Fruit fly (Drosophila melanogaster) whole organism, embryonic: ENCODE data around the gene wls.
A peak's percentile ranks its signal among the peaks of the same experiment; 100 is the strongest.

Experiments used
- Aef1 ChIP-seq: fragments of 200-800 bp; sonication (Bioruptor generic); IDR thresholded peaks from 3 replicates; pipeline ENCODE4 v1.3.6; 2022; ENCODE audit warnings: missing biosample characterization, missing genetic modification characterization
- Asciz ChIP-seq: fragments of 200-800 bp; sonication (Bioruptor generic); optimal IDR thresholded peaks from 2 replicates; lab custom pipeline; 2017; ENCODE audit warnings: missing biosample characterization, mild to moderate bottlenecking, missing genetic modification characterization, missing genetic modification reagents
- BEAF-32 ChIP-seq: fragments of 200-800 bp; sonication (Bioruptor generic); optimal IDR thresholded peaks from 3 replicates; lab custom pipeline; 2017; ENCODE audit warnings: missing biosample characterization, missing genetic modification characterization, mild to moderate bottlenecking, moderate library complexity, missing genetic modification reagents
- CG10543 ChIP-seq: fragments of 200-800 bp; sonication (Bioruptor generic); optimal IDR thresholded peaks from 3 replicates; lab custom pipeline; 2017; ENCODE audit warnings: missing biosample characterization, mild to moderate bottlenecking, missing genetic modification characterization, moderate library complexity
- CG10979 ChIP-seq: fragments of 200-800 bp; sonication (Bioruptor generic); optimal IDR thresholded peaks from 2 replicates; lab custom pipeline; 2018; ENCODE audit warnings: missing biosample characterization, mild to moderate bottlenecking, missing genetic modification characterization, moderate library complexity
- CG11695 ChIP-seq: fragments of 200-800 bp; sonication (Bioruptor generic); IDR thresholded peaks from 3 replicates; pipeline ENCODE4 v1.3.6; 2022; ENCODE audit warnings: missing biosample characterization, missing genetic modification characterization
- CG12299 ChIP-seq: fragments of 200-800 bp; sonication (Bioruptor generic); optimal IDR thresholded peaks from 2 replicates; lab custom pipeline; 2018; ENCODE audit warnings: missing biosample characterization, mild to moderate bottlenecking, missing genetic modification characterization
- CG13424 ChIP-seq: fragments of 200-800 bp; sonication (Bioruptor generic); optimal IDR thresholded peaks from 2 replicates; lab custom pipeline; 2019; ENCODE audit warnings: missing biosample characterization, mild to moderate bottlenecking, missing genetic modification characterization, moderate library complexity
- CG13624 ChIP-seq: fragments of 200-800 bp; sonication (Bioruptor generic); optimal IDR thresholded peaks from 2 replicates; lab custom pipeline; 2016; ENCODE audit warnings: missing biosample characterization, missing genetic modification characterization
- CG15479 ChIP-seq: fragments of 200-800 bp; sonication (Bioruptor generic); optimal IDR thresholded peaks from 3 replicates; lab custom pipeline; 2019; ENCODE audit warnings: missing biosample characterization, mild to moderate bottlenecking, missing genetic modification characterization, moderate library complexity
- CG16779 ChIP-seq: fragments of 200-800 bp; sonication (Bioruptor generic); IDR thresholded peaks from 2 replicates; pipeline ENCODE4 v1.3.6; 2022; ENCODE audit warnings: missing biosample characterization, missing genetic modification characterization
- CG16813 ChIP-seq: fragments of 200-800 bp; sonication (Bioruptor generic); IDR thresholded peaks from 3 replicates; pipeline ENCODE4 v1.3.6; 2022; ENCODE audit warnings: missing biosample characterization, missing genetic modification characterization; ENCODE audit not compliant: partially characterized antibody
- CG17912 ChIP-seq: fragments of 200-800 bp; sonication (Bioruptor generic); optimal IDR thresholded peaks from 2 replicates; lab custom pipeline; 2018; ENCODE audit warnings: missing biosample characterization, mild to moderate bottlenecking, missing genetic modification characterization
- CG2712 ChIP-seq: fragments of 200-800 bp; optimal IDR thresholded peaks from 3 replicates; lab custom pipeline; 2019; ENCODE audit warnings: missing biosample characterization, mild to moderate bottlenecking, missing genetic modification characterization, moderate library complexity
- CG30020 ChIP-seq: fragments of 200-800 bp; optimal IDR thresholded peaks from 2 replicates; lab custom pipeline; 2019; ENCODE audit warnings: missing biosample characterization, mild to moderate bottlenecking, missing genetic modification characterization, moderate library complexity
- CG3995 ChIP-seq: fragments of 200-800 bp; sonication (Bioruptor generic); optimal IDR thresholded peaks from 3 replicates; lab custom pipeline; 2016; ENCODE audit warnings: missing biosample characterization, missing genetic modification characterization
- CG4617 ChIP-seq: fragments of 200-800 bp; sonication (Bioruptor generic); optimal IDR thresholded peaks from 3 replicates; lab custom pipeline; 2016; ENCODE audit warnings: missing biosample characterization, missing genetic modification characterization, borderline replicate concordance
- CG6654 ChIP-seq: fragments of 200-800 bp; sonication (Bioruptor generic); optimal IDR thresholded peaks from 2 replicates; lab custom pipeline; 2017; ENCODE audit warnings: missing biosample characterization, mild to moderate bottlenecking, missing genetic modification characterization
- CG7556 ChIP-seq: fragments of 200-800 bp; sonication (Bioruptor generic); optimal IDR thresholded peaks from 2 replicates; lab custom pipeline; 2017; ENCODE audit warnings: missing biosample characterization, mild to moderate bottlenecking, missing genetic modification characterization
- CG7963 ChIP-seq: fragments of 200-800 bp; sonication (Bioruptor generic); IDR thresholded peaks from 3 replicates; pipeline ENCODE4 v1.3.6; 2022; ENCODE audit warnings: missing biosample characterization, missing genetic modification characterization; ENCODE audit not compliant: partially characterized antibody
- CG9797 ChIP-seq: fragments of 200-800 bp; sonication (Bioruptor generic); optimal IDR thresholded peaks from 3 replicates; lab custom pipeline; 2018; ENCODE audit warnings: missing biosample characterization, mild to moderate bottlenecking, missing genetic modification characterization
- Dp ChIP-seq: fragments of 200-800 bp; sonication (Bioruptor generic); optimal IDR thresholded peaks from 2 replicates; lab custom pipeline; 2018; ENCODE audit warnings: missing biosample characterization, mild to moderate bottlenecking, missing genetic modification characterization, moderate library complexity
- Eip74EF ChIP-seq, 2 experiments: fragments of 200-800 bp in 1 of 2; fragments of >200 bp in 1 of 2; sonication (Bioruptor generic) in 1 of 2; optimal IDR thresholded peaks; 2 replicates each; lab custom pipeline; 2017 to 2019; ENCODE audit warnings: missing biosample characterization in 2 of 2, missing genetic modification characterization in 2 of 2, mild to moderate bottlenecking in 1 of 2, moderate library complexity in 1 of 2
- Fer1 ChIP-seq: fragments of 200-800 bp; sonication (Bioruptor generic); optimal IDR thresholded peaks from 2 replicates; lab custom pipeline; 2017; ENCODE audit warnings: missing biosample characterization, mild to moderate bottlenecking, missing genetic modification characterization
- HLH54F ChIP-seq: fragments of 200-800 bp; sonication (Bioruptor generic); optimal IDR thresholded peaks from 3 replicates; lab custom pipeline; 2016; ENCODE audit warnings: missing biosample characterization, missing genetic modification characterization
- HmgZ ChIP-seq: fragments of 200-800 bp; sonication (Bioruptor generic); optimal IDR thresholded peaks from 2 replicates; lab custom pipeline; 2018; ENCODE audit warnings: missing biosample characterization, mild to moderate bottlenecking, missing genetic modification characterization
- Med ChIP-seq: fragments of 200-800 bp; sonication (Bioruptor generic); peaks from one replicate; lab custom pipeline; 2016; ENCODE audit warnings: missing biosample characterization, missing genetic modification characterization, mild to moderate bottlenecking, inconsistent platforms, moderate library complexity
- Meics ChIP-seq: fragments of 200-800 bp; sonication (Bioruptor generic); optimal IDR thresholded peaks from 2 replicates; lab custom pipeline; 2017; ENCODE audit warnings: missing biosample characterization, mild to moderate bottlenecking, missing genetic modification characterization
- PHDP ChIP-seq: fragments of 200-800 bp; sonication (Bioruptor generic); optimal IDR thresholded peaks from 3 replicates; lab custom pipeline; 2018; ENCODE audit warnings: missing biosample characterization, mild to moderate bottlenecking, missing genetic modification characterization, moderate library complexity
- Trl ChIP-seq, 3 experiments: fragments of >200 bp in 2 of 3; fragments of 200-800 bp in 1 of 3; sonication (Bioruptor generic) in 1 of 3; optimal IDR thresholded peaks; 2 replicates in 1 of 3; 3 replicates in 2 of 3; lab custom pipeline; 2016 to 2017; ENCODE audit warnings: missing biosample characterization in 1 of 3, missing genetic modification characterization in 1 of 3
- ab ChIP-seq: fragments of 200-800 bp; sonication (Bioruptor generic); optimal IDR thresholded peaks from 2 replicates; lab custom pipeline; 2016; ENCODE audit warnings: missing biosample characterization, missing genetic modification characterization
- bcd ChIP-seq: fragments of 200-800 bp; sonication (Bioruptor generic); optimal IDR thresholded peaks from 2 replicates; lab custom pipeline; 2017; ENCODE audit warnings: missing biosample characterization, mild to moderate bottlenecking, missing genetic modification characterization
- crp ChIP-seq, 2 experiments: fragments of 200-800 bp; sonication (Bioruptor generic); optimal IDR thresholded peaks; 2 replicates in 1 of 2; 3 replicates in 1 of 2; lab custom pipeline; 2017; ENCODE audit warnings: missing biosample characterization in 2 of 2, missing genetic modification characterization in 2 of 2, mild to moderate bottlenecking in 1 of 2, moderate library complexity in 1 of 2
- dimm ChIP-seq: fragments of 200-800 bp; sonication (Bioruptor generic); IDR thresholded peaks from 2 replicates; pipeline ENCODE4 v1.3.6; 2022; ENCODE audit warnings: missing biosample characterization, missing genetic modification characterization
- gem ChIP-seq: fragments of 200-800 bp; sonication (Bioruptor generic); optimal IDR thresholded peaks from 2 replicates; lab custom pipeline; 2019; ENCODE audit warnings: missing biosample characterization, mild to moderate bottlenecking, missing genetic modification characterization, moderate library complexity
- hb ChIP-seq: fragments of 200-800 bp; sonication (Bioruptor generic); IDR thresholded peaks from 3 replicates; pipeline ENCODE4 v1.3.6; 2022; ENCODE audit warnings: missing biosample characterization, missing genetic modification characterization; ENCODE audit not compliant: partially characterized antibody
- ind ChIP-seq: fragments of 200-800 bp; sonication (Bioruptor generic); optimal IDR thresholded peaks from 3 replicates; lab custom pipeline; 2016; ENCODE audit warnings: missing biosample characterization, missing genetic modification characterization
- ken ChIP-seq: fragments of 200-800 bp; sonication (Bioruptor generic); IDR thresholded peaks from 3 replicates; pipeline ENCODE4 v1.3.6; 2022; ENCODE audit warnings: missing biosample characterization, missing genetic modification characterization
- klu ChIP-seq: fragments of 200-800 bp; sonication (Bioruptor generic); IDR thresholded peaks from 2 replicates; pipeline ENCODE4 v1.3.6; 2022; ENCODE audit warnings: missing biosample characterization, missing genetic modification characterization
- lola ChIP-seq, 3 experiments: fragments of >200 bp in 2 of 3; fragments of 200-800 bp in 1 of 3; sonication (Bioruptor generic) in 1 of 3; optimal IDR thresholded peaks; 2 replicates each; lab custom pipeline; 2017 to 2019; ENCODE audit warnings: missing biosample characterization in 3 of 3, missing genetic modification characterization in 3 of 3, mild to moderate bottlenecking in 1 of 3, moderate library complexity in 1 of 3
- maf-S ChIP-seq: fragments of 200-800 bp; sonication (Bioruptor generic); optimal IDR thresholded peaks from 2 replicates; lab custom pipeline; 2016; ENCODE audit warnings: missing biosample characterization, missing genetic modification characterization
- nerfin-1 ChIP-seq: fragments of 200-800 bp; sonication (Bioruptor generic); optimal IDR thresholded peaks from 3 replicates; lab custom pipeline; 2019; ENCODE audit warnings: missing biosample characterization, mild to moderate bottlenecking, missing genetic modification characterization, moderate library complexity
- nerfin-2 ChIP-seq: fragments of 200-800 bp; sonication (Bioruptor generic); IDR thresholded peaks from 2 replicates; pipeline ENCODE4 v1.3.6; 2022; ENCODE audit warnings: missing biosample characterization, missing genetic modification characterization; ENCODE audit not compliant: partially characterized antibody
- onecut ChIP-seq: fragments of 200-800 bp; sonication (Bioruptor generic); IDR thresholded peaks from 2 replicates; pipeline ENCODE4 v1.3.6; 2022; ENCODE audit warnings: missing biosample characterization, missing genetic modification characterization
- org-1 ChIP-seq: fragments of 200-800 bp; sonication (Bioruptor generic); optimal IDR thresholded peaks from 2 replicates; lab custom pipeline; 2017; ENCODE audit warnings: missing biosample characterization, missing genetic modification characterization
- pan ChIP-seq, 4 experiments: fragments of >200 bp in 3 of 4; fragments of 200-800 bp in 1 of 4; sonication (Bioruptor generic) in 1 of 4; optimal IDR thresholded peaks in 3 of 4; IDR thresholded peaks in 1 of 4; 2 replicates each; pipeline versions ENCODE4 v1.3.6 to Lab custom; 2017 to 2022; ENCODE audit warnings: missing biosample characterization in 2 of 4, missing genetic modification characterization in 2 of 4, mixed read lengths in 1 of 4

wls gene

DNA sequence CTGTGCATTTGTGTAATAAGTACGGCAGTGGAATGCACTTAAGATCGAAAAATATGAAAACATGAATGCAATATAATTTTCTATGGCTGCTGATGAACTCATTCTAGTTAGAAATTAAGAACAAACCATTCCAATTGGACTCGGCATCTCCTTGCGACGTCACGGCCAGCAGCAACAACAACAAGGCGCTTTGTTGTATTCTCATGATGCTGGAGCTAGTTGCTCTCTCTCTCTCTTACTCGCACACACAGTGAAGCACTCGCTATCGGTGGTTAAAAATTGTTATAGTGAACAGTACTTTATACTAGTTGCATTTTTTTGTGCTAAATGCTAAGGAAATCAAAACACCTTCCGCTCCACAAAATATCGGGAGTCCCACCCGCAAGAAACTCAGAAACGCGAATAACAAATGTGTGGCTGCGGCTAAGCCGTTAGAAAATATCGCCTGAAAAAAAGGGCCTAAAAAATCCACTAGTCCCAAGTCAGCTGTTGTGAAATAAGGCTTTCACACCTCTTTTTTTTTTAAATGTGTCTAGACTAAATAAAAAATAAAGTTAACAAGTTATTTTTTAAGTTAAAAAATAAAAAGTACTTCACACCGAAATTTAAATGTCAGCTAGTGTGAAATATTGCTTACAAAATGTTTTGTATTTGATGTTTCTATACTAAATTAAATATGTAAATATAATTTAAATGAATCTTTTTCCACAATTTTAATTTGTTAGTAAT, 36.3 kb upstream of the wls start, which contains the start of gene Plod (continued):
- TF ChIP-seq nerfin-1 (tag; lab: Kevin White, UChicago) = peak; percentile 22
- no peak for TF ChIP-seq CG11695 (GFP tag; lab: Robert Waterston, UW)
- peak in 1 of 2 experiments; percentile 16 for TF ChIP-seq Trl (optimal IDR thresholded peaks at IDR 0.05; lab: Kevin White, UChicago)
- no peak for TF ChIP-seq Trl (GFP tag; optimal IDR thresholded peaks at IDR 0.05; lab: Kevin White, UChicago)
- peak in 2 of 3 experiments; percentile 40 to 96 for TF ChIP-seq lola (GFP tag; optimal IDR thresholded peaks at IDR 0.05; lab: Kevin White, UChicago)
- peak; percentile 21 for TF ChIP-seq CG7556 (GFP tag; lab: Kevin White, UChicago)
- peak; percentile 37 for TF ChIP-seq ind (GFP tag; lab: Kevin White, UChicago)
- no peak for TF ChIP-seq maf-S (GFP tag; lab: Kevin White, UChicago)
- TF ChIP-seq CG6654 (GFP tag; lab: Kevin White, UChicago) = no peak
- TF ChIP-seq CG30020 (tag; lab: Kevin White, UChicago) = peak; percentile 86
- TF ChIP-seq Aef1 = 0 out of 3 replicates have a peak, but pooled peaks have one; percentile 17
- peak; percentile 28 for TF ChIP-seq HLH54F
- TF ChIP-seq gem = peak; percentile 73
- TF ChIP-seq Fer1 = peak; percentile 30
- TF ChIP-seq onecut (GFP tag; lab: Robert Waterston, UW) = peak; percentile 32
- TF ChIP-seq crp (GFP tag; optimal IDR thresholded peaks at IDR 0.05; lab: Kevin White, UChicago) = peak; percentile 88 to 98
- peak; percentile 13 to 53 for TF ChIP-seq Eip74EF (GFP tag; optimal IDR thresholded peaks at IDR 0.05; lab: Kevin White, UChicago)
- TF ChIP-seq Med (GFP tag; lab: Kevin White, UChicago) = peak; percentile 81
- no peak for TF ChIP-seq ab (GFP tag; lab: Kevin White, UChicago)
- peak; percentile 56 for TF ChIP-seq CG13424 (tag; lab: Kevin White, UChicago)
- TF ChIP-seq org-1 (GFP tag; lab: Kevin White, UChicago) = no peak
- no peak for TF ChIP-seq CG15479 (GFP tag; lab: Kevin White, UChicago)
- peak; percentile 4 for TF ChIP-seq CG10979 (tag; lab: Kevin White, UChicago)
- TF ChIP-seq CG12299 (tag; lab: Kevin White, UChicago) = peak; percentile 57
- TF ChIP-seq Dp (GFP tag; lab: Kevin White, UChicago) = peak; percentile 34
- peak; percentile 18 for TF ChIP-seq CG10543 (GFP tag; lab: Kevin White, UChicago)
- TF ChIP-seq dimm = no peak
- no peak; the same call in 2 of the 3 replicates for TF ChIP-seq hb (GFP tag; lab: Robert Waterston, UW)
- peak; percentile 67 for TF ChIP-seq PHDP (tag; lab: Kevin White, UChicago)
- no peak for TF ChIP-seq klu
- TF ChIP-seq Asciz = peak; percentile 15
- TF ChIP-seq bcd (GFP tag; lab: Kevin White, UChicago) = peak; percentile 41
- TF ChIP-seq CG3995 (GFP tag; lab: Kevin White, UChicago) = no peak
- peak; percentile 65 for TF ChIP-seq HmgZ (tag; lab: Kevin White, UChicago)
- TF ChIP-seq CG9797 (GFP tag; lab: Kevin White, UChicago) = peak; percentile 78
- peak; percentile 56 for TF ChIP-seq BEAF-32 (GFP tag; lab: Kevin White, UChicago)
- TF ChIP-seq CG7963 (GFP tag; lab: Robert Waterston, UW) = peak; percentile 17; the same call in 1 of the 3 replicates
- peak; percentile 16 for TF ChIP-seq CG4617 (GFP tag; lab: Kevin White, UChicago)
- TF ChIP-seq Meics = peak; percentile 56
- no peak for TF ChIP-seq CG16813 (GFP tag; lab: Robert Waterston, UW)
- TF ChIP-seq CG13624 (GFP tag; lab: Kevin White, UChicago) = peak; percentile 67
- TF ChIP-seq CG2712 (tag; lab: Kevin White, UChicago) = peak; percentile 72
- TF ChIP-seq ken = no peak
- no peak for TF ChIP-seq nerfin-2 (GFP tag; lab: Robert Waterston, UW)
- no peak for TF ChIP-seq CG16779
- no peak for TF ChIP-seq CG17912 (GFP tag; lab: Kevin White, UChicago)
- no peak for TF ChIP-seq pan (optimal IDR thresholded peaks at IDR 0.05; lab: Kevin White, UChicago)
- peak in 1 of 2 experiments; percentile 55 for TF ChIP-seq pan (GFP tag; optimal IDR thresholded peaks at IDR 0.05 in 1 of 2, IDR thresholded peaks at IDR 0.05 in 1 of 2)
